Fruit fly (Drosophila melanogaster): ENCODE data around the gene Culd.

Gene Culd

dm6 chr3L:8395630-8396168 lies 39.6 kb upstream of the Culd start, which contains the start of gene CG7120 (continued):
- peak; percentile 13 for TF ChIP-seq fd3F (GFP tag; optimal IDR thresholded peaks at IDR 0.05)
- TF ChIP-seq org-1 (GFP tag; optimal IDR thresholded peaks at IDR 0.05) = peak; percentile 21
- TF ChIP-seq Dek (tag; optimal IDR thresholded peaks at IDR 0.05) = peak; percentile 20
- TF ChIP-seq slp2 (GFP tag; optimal IDR thresholded peaks at IDR 0.05) = peak; percentile 54
- peak; percentile 37 for TF ChIP-seq zen (tag; optimal IDR thresholded peaks at IDR 0.05)
- TF ChIP-seq CG10979 (tag; optimal IDR thresholded peaks at IDR 0.05) = peak; percentile 74
- 0 out of 2 replicates have a peak, but pooled peaks have one; percentile 32 for TF ChIP-seq Awh (GFP tag; IDR thresholded peaks at IDR 0.05)
- TF ChIP-seq jigr1 (GFP tag; IDR thresholded peaks at IDR 0.05) = no peak
- 0 out of 2 replicates have a peak, but pooled peaks have one; percentile 33 for TF ChIP-seq CG6689 (GFP tag; IDR thresholded peaks at IDR 0.05)
- peak; percentile 51 for TF ChIP-seq CG8089 (GFP tag; optimal IDR thresholded peaks at IDR 0.05)
- peak; percentile 38 for TF ChIP-seq Hsf (GFP tag; optimal IDR thresholded peaks at IDR 0.05)
- peak; percentile 21 for TF ChIP-seq CG2875 (GFP tag; optimal IDR thresholded peaks at IDR 0.05)
- no peak for TF ChIP-seq Kr (GFP tag; optimal IDR thresholded peaks at IDR 0.05)
- no peak; the same call in 1 of the 2 replicates for TF ChIP-seq Xrp1 (GFP tag; IDR thresholded peaks at IDR 0.05)
- TF ChIP-seq CG7839 (tag; optimal IDR thresholded peaks at IDR 0.05) = peak; percentile 68
- peak; percentile 55 for TF ChIP-seq odd (GFP tag; optimal IDR thresholded peaks at IDR 0.05)
- peak; percentile 49 for TF ChIP-seq Jarid2 (GFP tag; optimal IDR thresholded peaks at IDR 0.05)
- peak; percentile 36 for TF ChIP-seq BtbVII (GFP tag; optimal IDR thresholded peaks at IDR 0.05)
- TF ChIP-seq Mes4 (GFP tag; optimal IDR thresholded peaks at IDR 0.05) = peak; percentile 34
- TF ChIP-seq stc (GFP tag; IDR thresholded peaks at IDR 0.05) = no peak
- peak; percentile 11; the same call in 1 of the 2 replicates for TF ChIP-seq E2f2 (GFP tag; IDR thresholded peaks at IDR 0.05)
- TF ChIP-seq CG18599 (GFP tag; optimal IDR thresholded peaks at IDR 0.05) = peak; percentile 52
- TF ChIP-seq so (GFP tag; IDR thresholded peaks at IDR 0.05) = peak; percentile 33; the same call in 1 of the 3 replicates
- peak; percentile 67 for TF ChIP-seq Oli (tag; optimal IDR thresholded peaks at IDR 0.05)
- TF ChIP-seq CG2202 (tag; optimal IDR thresholded peaks at IDR 0.05) = peak; percentile 41
- peak; percentile 62 for TF ChIP-seq ind (GFP tag; optimal IDR thresholded peaks at IDR 0.05)
- TF ChIP-seq CG18764 (GFP tag; optimal IDR thresholded peaks at IDR 0.05) = peak; percentile 24
- TF ChIP-seq NK7.1 (GFP tag; optimal IDR thresholded peaks at IDR 0.05) = peak; percentile 31
- TF ChIP-seq CG8924 (tag; optimal IDR thresholded peaks at IDR 0.05) = peak; percentile 33
- peak; percentile 76 for TF ChIP-seq CG17361 (GFP tag; IDR thresholded peaks at IDR 0.05)
- TF ChIP-seq C15 (GFP tag; IDR thresholded peaks at IDR 0.05) = no peak
- TF ChIP-seq CG10654 (GFP tag; optimal IDR thresholded peaks at IDR 0.05) = peak; percentile 14
- TF ChIP-seq dmrt99B (tag; optimal IDR thresholded peaks at IDR 0.05) = peak; percentile 57
- 0 out of 2 replicates have a peak, but pooled peaks have one; percentile 36 for TF ChIP-seq slbo (GFP tag; IDR thresholded peaks at IDR 0.05)
- peak; percentile 5 for TF ChIP-seq CG2116 (GFP tag; optimal IDR thresholded peaks at IDR 0.05)
- peak; percentile 51 for TF ChIP-seq CG17829 (tag; optimal IDR thresholded peaks at IDR 0.05)
- peak; percentile 52 for TF ChIP-seq D19A (tag; optimal IDR thresholded peaks at IDR 0.05)
- TF ChIP-seq CG12236 (GFP tag; optimal IDR thresholded peaks at IDR 0.05) = no peak
- no peak for TF ChIP-seq CG2129 (GFP tag; IDR thresholded peaks at IDR 0.05; ENCODE audit: partially characterized antibody)
- TF ChIP-seq dmrt11E (tag; optimal IDR thresholded peaks at IDR 0.05) = peak; percentile 66
- TF ChIP-seq Rx (GFP tag; IDR thresholded peaks at IDR 0.05) = 0 out of 2 replicates have a peak, but pooled peaks have one; percentile 16
- no peak for TF ChIP-seq Gsc (GFP tag; IDR thresholded peaks at IDR 0.05)
- TF ChIP-seq jumu (GFP tag; optimal IDR thresholded peaks at IDR 0.05) = no peak
- TF ChIP-seq CG31441 (GFP tag; IDR thresholded peaks at IDR 0.05) = peak; percentile 35; the same call in 1 of the 2 replicates
- TF ChIP-seq CG9817 (tag; optimal IDR thresholded peaks at IDR 0.05) = peak; percentile 26
- TF ChIP-seq lilli (GFP tag; optimal IDR thresholded peaks at IDR 0.05) = peak; percentile 52
- TF ChIP-seq CG30431 (GFP tag; optimal IDR thresholded peaks at IDR 0.05) = peak; percentile 36
- 0 out of 3 replicates have a peak, but pooled peaks have one; percentile 29 for TF ChIP-seq CG34422 (GFP tag; IDR thresholded peaks at IDR 0.05)
- peak; percentile 38 for TF ChIP-seq Dip3 (GFP tag; optimal IDR thresholded peaks at IDR 0.05)
- TF ChIP-seq CG31388 (GFP tag; optimal IDR thresholded peaks at IDR 0.05) = no peak

Measured in whole organism, embryonic.